Fruit fly (Drosophila melanogaster): ENCODE results near the gene CG3281.

Gene CG3281

dm6 chr3R:11962739-11963214 is at the start of gene CG3281, which contains the start of gene aurA (continued):
- no peak for TF ChIP-seq wek (GFP tag; optimal IDR thresholded peaks at IDR 0.05)
- peak; percentile 72 for TF ChIP-seq CG34376 (GFP tag; optimal IDR thresholded peaks at IDR 0.05)
- TF ChIP-seq CG18619 (GFP tag; optimal IDR thresholded peaks at IDR 0.05), result peak; percentile 36
- TF ChIP-seq luna (GFP tag; optimal IDR thresholded peaks at IDR 0.05), result peak; percentile 55
- no peak for TF ChIP-seq Dfd (GFP tag; optimal IDR thresholded peaks at IDR 0.05)
- TF ChIP-seq da (GFP tag; optimal IDR thresholded peaks at IDR 0.05), result no peak
- TF ChIP-seq CHES-1-like (GFP tag; optimal IDR thresholded peaks at IDR 0.05), result peak; percentile 78
- peak; percentile 78 for TF ChIP-seq CG9609 (GFP tag; optimal IDR thresholded peaks at IDR 0.05)
- peak; percentile 94 for TF ChIP-seq CG31441 (GFP tag; IDR thresholded peaks at IDR 0.05)
- no peak for TF ChIP-seq br (optimal IDR thresholded peaks at IDR 0.05)
- TF ChIP-seq E2f2 (GFP tag; IDR thresholded peaks at IDR 0.05), result peak; percentile 89
- no peak for TF ChIP-seq bowl (GFP tag; IDR thresholded peaks at IDR 0.05)
- TF ChIP-seq CG11504 (tag; optimal IDR thresholded peaks at IDR 0.05), result peak; percentile 71
- TF ChIP-seq Nf-YC (tag; optimal IDR thresholded peaks at IDR 0.05), result peak; percentile 75
- peak; percentile 65 for TF ChIP-seq Dip3 (GFP tag; optimal IDR thresholded peaks at IDR 0.05)
- TF ChIP-seq onecut (GFP tag; IDR thresholded peaks at IDR 0.05), result no peak
- peak; percentile 97 for TF ChIP-seq amos (GFP tag; IDR thresholded peaks at IDR 0.05; ENCODE audit: partially characterized antibody)
- TF ChIP-seq Bgb (GFP tag; IDR thresholded peaks at IDR 0.05; ENCODE audit: partially characterized antibody), result peak; percentile 93
- peak; percentile 92 for TF ChIP-seq Opbp (GFP tag; IDR thresholded peaks at IDR 0.05; ENCODE audit: partially characterized antibody)
- peak; percentile 20 for TF ChIP-seq CG2202 (tag; optimal IDR thresholded peaks at IDR 0.05)
- no peak for TF ChIP-seq dati (GFP tag; IDR thresholded peaks at IDR 0.05)
- no peak for TF ChIP-seq CTCF (GFP tag; optimal IDR thresholded peaks at IDR 0.05)
- no peak for TF ChIP-seq sc (optimal IDR thresholded peaks at IDR 0.05)
- TF ChIP-seq sc (GFP tag; optimal IDR thresholded peaks at IDR 0.05), result no peak
- TF ChIP-seq trh (GFP tag; optimal IDR thresholded peaks at IDR 0.05), result peak; percentile 36
- TF ChIP-seq mam (GFP tag; optimal IDR thresholded peaks at IDR 0.05), result peak; percentile 85
- peak; percentile 86 for TF ChIP-seq CG12391 (tag; optimal IDR thresholded peaks at IDR 0.05)
- TF ChIP-seq her (GFP tag; optimal IDR thresholded peaks at IDR 0.05), result peak; percentile 50
- TF ChIP-seq lmd (GFP tag; IDR thresholded peaks at IDR 0.05), result peak; percentile 60; the same call in 1 of the 2 replicates
- peak; percentile 49 for TF ChIP-seq Atf3 (GFP tag; optimal IDR thresholded peaks at IDR 0.05)
- peak; percentile 64 for TF ChIP-seq CG16815 (GFP tag; optimal IDR thresholded peaks at IDR 0.05)
- peak; percentile 14 for TF ChIP-seq nom (GFP tag; optimal IDR thresholded peaks at IDR 0.05)
- TF ChIP-seq Jarid2 (GFP tag; optimal IDR thresholded peaks at IDR 0.05), result no peak
- peak; percentile 56 for TF ChIP-seq Atf6 (GFP tag; IDR thresholded peaks at IDR 0.05)
- TF ChIP-seq CG4404 (GFP tag; IDR thresholded peaks at IDR 0.05), result peak; percentile 81
- TF ChIP-seq pfk (GFP tag; optimal IDR thresholded peaks at IDR 0.05), result no peak
- no peak for TF ChIP-seq Lpt (GFP tag; optimal IDR thresholded peaks at IDR 0.05)
- no peak for TF ChIP-seq CG6175 (GFP tag; IDR thresholded peaks at IDR 0.05)
- TF ChIP-seq CG2678 (tag; optimal IDR thresholded peaks at IDR 0.05), result peak; percentile 76
- no peak for TF ChIP-seq prd (optimal IDR thresholded peaks at IDR 0.05)
- peak; percentile 74 for TF ChIP-seq prd (GFP tag; IDR thresholded peaks at IDR 0.05)
- TF ChIP-seq Eip74EF (GFP tag; optimal IDR thresholded peaks at IDR 0.05), result no peak
- peak; percentile 97 for TF ChIP-seq CG2129 (GFP tag; IDR thresholded peaks at IDR 0.05; ENCODE audit: partially characterized antibody)
- peak; percentile 47 for TF ChIP-seq Dref (GFP tag; IDR thresholded peaks at IDR 0.05)
- TF ChIP-seq CG1603 (tag; optimal IDR thresholded peaks at IDR 0.05), result peak; percentile 48
- no peak for TF ChIP-seq CG17802 (tag; optimal IDR thresholded peaks at IDR 0.05)
- TF ChIP-seq CG7745 (tag; optimal IDR thresholded peaks at IDR 0.05), result no peak
- TF ChIP-seq eve (GFP tag; optimal IDR thresholded peaks at IDR 0.05), result no peak
- no peak for TF ChIP-seq Hey (tag; optimal IDR thresholded peaks at IDR 0.05)
- TF ChIP-seq Sry-δ (GFP tag; optimal IDR thresholded peaks at IDR 0.05), result peak; percentile 97
- peak; percentile 92 for TF ChIP-seq CG14710 (tag; optimal IDR thresholded peaks at IDR 0.05)
- TF ChIP-seq CG10147 (GFP tag; optimal IDR thresholded peaks at IDR 0.05), result peak; percentile 71
